Worm (Caenorhabditis elegans): Measurements from ENCODE around the gene ssup-72.

Gene ssup-72

DNA sequence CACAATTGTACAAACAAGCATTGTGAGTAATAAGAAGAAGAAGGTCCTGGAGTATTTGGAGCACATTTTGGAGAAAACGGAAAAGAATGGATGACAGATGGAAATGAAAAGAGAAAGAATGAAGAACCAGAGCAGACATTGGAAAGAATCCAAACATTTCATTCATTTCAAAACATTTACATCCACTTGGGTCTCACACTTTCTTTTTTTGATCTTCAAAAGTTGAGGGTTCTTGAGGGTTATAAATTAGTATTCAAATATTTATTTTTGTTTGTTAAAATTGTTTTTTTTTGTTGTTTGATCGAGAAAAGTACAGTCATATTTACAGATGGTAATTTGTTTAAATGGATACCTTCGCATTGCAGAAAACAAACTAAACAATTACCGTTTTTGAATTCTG, 42.7 kb upstream of the ssup-72 start, which contains the start of gene T14B4.9:
T14B4.9 (minus strand) TSS at position 101 of the 400 bp plus-strand sequence.
- TF ChIP-seq sdz-12 (GFP tag; optimal IDR thresholded peaks at IDR 0.05) (no peak), spr-1 (tag; optimal IDR thresholded peaks at IDR 0.05) (no peak), ztf-11 (tag; optimal IDR thresholded peaks at IDR 0.05) (no peak)

DNA sequence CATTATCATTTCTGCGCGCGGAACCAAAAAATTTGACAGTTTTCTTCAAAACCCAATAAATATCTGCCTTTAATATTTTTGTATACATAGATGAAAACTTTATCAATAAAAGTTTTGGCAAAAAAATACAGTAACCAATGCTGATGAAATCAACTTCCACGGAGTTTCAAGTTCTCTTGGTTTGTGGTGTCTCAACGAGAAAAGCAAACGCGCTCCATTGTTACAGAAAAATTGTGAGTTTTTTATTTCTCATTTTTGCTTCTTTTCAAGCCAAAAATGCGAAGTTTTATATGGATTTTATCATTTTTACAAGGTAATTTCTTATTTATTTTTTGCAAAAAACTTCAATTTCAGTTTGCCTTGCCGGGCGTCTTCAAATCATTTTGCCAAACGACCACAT, 41.7 kb upstream of the ssup-72 start, which contains the start of gene T14B4.3:
T14B4.3 (plus strand) TSS at position 264 of the 400 bp plus-strand sequence.
- TF ChIP-seq lin-38 (GFP tag; IDR thresholded peaks at IDR 0.05) (peak; percentile 97), saeg-2 (GFP tag; IDR thresholded peaks at IDR 0.05) (no peak), D1046.2 (GFP tag; IDR thresholded peaks at IDR 0.05) (no peak), mep-1 (tag; optimal IDR thresholded peaks at IDR 0.05) (peak; percentile 73), lin-15B (tag; optimal IDR thresholded peaks at IDR 0.05) (no peak), daf-12 (tag; optimal IDR thresholded peaks at IDR 0.05) (no peak), lim-7 (GFP tag; IDR thresholded peaks at IDR 0.05) (no peak), nhr-6 (tag; optimal IDR thresholded peaks at IDR 0.05) (peak; percentile 75), F49E8.2 (tag; optimal IDR thresholded peaks at IDR 0.05; ENCODE audit: borderline replicate concordance) (no peak), zip-2 (tag; optimal IDR thresholded peaks at IDR 0.05) (no peak), zag-1 (tag; optimal IDR thresholded peaks at IDR 0.05) (no peak), mdt-29 (GFP tag; IDR thresholded peaks at IDR 0.05) (no peak), zip-11 (GFP tag; IDR thresholded peaks at IDR 0.05) (no peak), ama-1 (optimal IDR thresholded peaks at IDR 0.05) (no peak), duxl-1 (tag; optimal IDR thresholded peaks at IDR 0.05; ENCODE audit: poor library complexity) (no peak), F26F4.8 (GFP tag; conservative IDR thresholded peaks at IDR 0.05) (no peak), spr-1 (tag; optimal IDR thresholded peaks at IDR 0.05) (no peak), F44E2.7 (GFP tag; IDR thresholded peaks at IDR 0.05) (no peak), ces-1 (GFP tag; optimal IDR thresholded peaks at IDR 0.05) (no peak), lin-1 (GFP tag; IDR thresholded peaks at IDR 0.05) (no peak), ztf-11 (tag; optimal IDR thresholded peaks at IDR 0.05) (no peak), madf-9 (GFP tag; conservative IDR thresholded peaks at IDR 0.05) (no peak), arid-1 (GFP tag; conservative IDR thresholded peaks at IDR 0.05) (no peak), nhr-41 (GFP tag; IDR thresholded peaks at IDR 0.05) (no peak), aly-2 (tag; optimal IDR thresholded peaks at IDR 0.05) (no peak), F10B5.3 (tag; optimal IDR thresholded peaks at IDR 0.05) (no peak), hif-1 (tag; optimal IDR thresholded peaks at IDR 0.05) (peak in 1 of 2 experiments; percentile 77), Y75B8A.6 (GFP tag; IDR thresholded peaks at IDR 0.05) (no peak), dmd-6 (GFP tag; IDR thresholded peaks at IDR 0.05) (no peak), ceh-28 (tag; optimal IDR thresholded peaks at IDR 0.05) (no peak), Y48G9A.11 (GFP tag; IDR thresholded peaks at IDR 0.05) (no peak), daf-16 (GFP tag; optimal IDR thresholded peaks at IDR 0.05) (no peak), daf-16 (tag; optimal IDR thresholded peaks at IDR 0.05) (no peak), vab-7 (GFP tag; IDR thresholded peaks at IDR 0.05) (no peak; the same call in 1 of the 2 replicates), ZK546.5 (tag; optimal IDR thresholded peaks at IDR 0.05) (no peak), Y5F2A.4 (GFP tag; optimal IDR thresholded peaks at IDR 0.05) (no peak), tag-97 (GFP tag; IDR thresholded peaks at IDR 0.05) (no peak), lsy-2 (tag; optimal IDR thresholded peaks at IDR 0.05) (peak in 1 of 2 experiments; percentile 88), nhr-10 (tag; optimal IDR thresholded peaks at IDR 0.05) (no peak), dve-1 (tag; optimal IDR thresholded peaks at IDR 0.05; ENCODE audit: insufficient read depth) (peak; percentile 61), ceh-44 (GFP tag; IDR thresholded peaks at IDR 0.05) (0 out of 2 replicates have a peak, but pooled peaks have one; percentile 27), nhr-76 (tag; optimal IDR thresholded peaks at IDR 0.05) (no peak), mes-2 (tag; optimal IDR thresholded peaks at IDR 0.05; ENCODE audit: poor library complexity, severe bottlenecking) (peak; percentile 94), fos-1 (tag; optimal IDR thresholded peaks at IDR 0.05) (no peak), F37D6.2 (tag; optimal IDR thresholded peaks at IDR 0.05) (no peak), lin-29 (GFP tag; IDR thresholded peaks at IDR 0.05) (no peak), ceh-62 (tag; optimal IDR thresholded peaks at IDR 0.05) (no peak), dpl-1 (GFP tag; optimal IDR thresholded peaks at IDR 0.05) (peak; percentile 61), madf-5 (GFP tag; IDR thresholded peaks at IDR 0.05) (no peak)
